Fruit fly (Drosophila melanogaster) whole organism, prepupa: ENCODE data around the gene Obp99c.

Experiments
- Blimp-1 ChIP-seq: fragments of 200-800 bp; sonication (Bioruptor generic); optimal IDR thresholded peaks from 3 replicates; lab custom pipeline; 2017; ENCODE audit warnings: missing biosample characterization, missing genetic modification characterization, mild to moderate bottlenecking, moderate library complexity, missing genetic modification reagents
- CG10669 ChIP-seq: fragments of 200-800 bp; sonication (Bioruptor generic); optimal IDR thresholded peaks from 3 replicates; lab custom pipeline; 2018; ENCODE audit warnings: missing biosample characterization, mild to moderate bottlenecking, missing genetic modification characterization, moderate library complexity
- CG11294 ChIP-seq: fragments of 200-800 bp; sonication (Bioruptor generic); IDR thresholded peaks from 2 replicates; pipeline ENCODE4 v1.3.6; 2022; ENCODE audit warnings: missing biosample characterization, missing genetic modification characterization
- CG15336 ChIP-seq: fragments of 200-800 bp; sonication (Bioruptor generic); IDR thresholded peaks from 2 replicates; pipeline ENCODE4 v1.3.6; 2022; ENCODE audit warnings: missing biosample characterization, missing genetic modification characterization
- CG3032 ChIP-seq: fragments of 200-800 bp; optimal IDR thresholded peaks from 2 replicates; lab custom pipeline; 2019; ENCODE audit warnings: missing biosample characterization, mild to moderate bottlenecking, missing genetic modification characterization, moderate library complexity
- CG34406 ChIP-seq: fragments of 200-800 bp; sonication (Bioruptor generic); optimal IDR thresholded peaks from 3 replicates; lab custom pipeline; 2016; ENCODE audit warnings: missing biosample characterization, missing genetic modification characterization
- CG6808 ChIP-seq: fragments of 200-800 bp; sonication (Bioruptor generic); optimal IDR thresholded peaks from 3 replicates; lab custom pipeline; 2017; ENCODE audit warnings: missing biosample characterization, missing genetic modification characterization, mild to moderate bottlenecking, moderate library complexity, missing genetic modification reagents
- CG8119 ChIP-seq: fragments of 200-800 bp; sonication (Bioruptor generic); IDR thresholded peaks from 3 replicates; pipeline ENCODE4 v1.3.6; 2022; ENCODE audit warnings: missing biosample characterization, missing genetic modification characterization
- CG8319 ChIP-seq: fragments of 200-800 bp; sonication (Bioruptor generic); optimal IDR thresholded peaks from 3 replicates; lab custom pipeline; 2016; ENCODE audit warnings: missing biosample characterization, missing genetic modification characterization
- CG9139 ChIP-seq: fragments of 200-800 bp; sonication (Bioruptor generic); optimal IDR thresholded peaks from 3 replicates; lab custom pipeline; 2017; ENCODE audit warnings: missing biosample characterization, mild to moderate bottlenecking, missing genetic modification characterization
- Eip75B ChIP-seq: fragments of 200-800 bp; sonication (Bioruptor generic); optimal IDR thresholded peaks from 3 replicates; lab custom pipeline; 2016; ENCODE audit warnings: missing biosample characterization, missing genetic modification characterization
- Eip78C ChIP-seq: fragments of 200-800 bp; sonication (Bioruptor generic); peaks from one replicate; lab custom pipeline; 2016; ENCODE audit warnings: missing biosample characterization, missing genetic modification characterization
- Eip93F ChIP-seq: fragments of 200-800 bp; sonication (Bioruptor generic); optimal IDR thresholded peaks from 2 replicates; lab custom pipeline; 2016; ENCODE audit warnings: missing biosample characterization, mild to moderate bottlenecking, missing genetic modification characterization
- Ets21C ChIP-seq: fragments of 200-800 bp; sonication (Bioruptor generic); optimal IDR thresholded peaks from 3 replicates; lab custom pipeline; 2016; ENCODE audit warnings: missing biosample characterization, missing genetic modification characterization
- Hr4 ChIP-seq: fragments of 200-800 bp; sonication (Bioruptor generic); optimal IDR thresholded peaks from 3 replicates; lab custom pipeline; 2016; ENCODE audit warnings: missing biosample characterization, missing genetic modification characterization
- Lpt ChIP-seq: fragments of 200-800 bp; sonication (Bioruptor generic); optimal IDR thresholded peaks from 3 replicates; lab custom pipeline; 2016; ENCODE audit warnings: missing biosample characterization, missing genetic modification characterization
- Met ChIP-seq: fragments of 200-800 bp; sonication (Bioruptor generic); optimal IDR thresholded peaks from 3 replicates; lab custom pipeline; 2016; ENCODE audit warnings: missing biosample characterization, missing genetic modification characterization
- OdsH ChIP-seq: fragments of 200-800 bp; sonication (Bioruptor generic); optimal IDR thresholded peaks from 3 replicates; lab custom pipeline; 2016; ENCODE audit warnings: missing biosample characterization, missing genetic modification characterization
- Sox102F ChIP-seq: fragments of 200-800 bp; sonication (Bioruptor generic); optimal IDR thresholded peaks from 2 replicates; lab custom pipeline; 2016; ENCODE audit warnings: missing biosample characterization, mild to moderate bottlenecking, missing genetic modification characterization
- Sox14 ChIP-seq: fragments of 200-800 bp; sonication (Bioruptor generic); optimal IDR thresholded peaks from 3 replicates; lab custom pipeline; 2016; ENCODE audit warnings: missing biosample characterization, missing genetic modification characterization
- Sox15 ChIP-seq: fragments of 200-800 bp; sonication (Bioruptor generic); optimal IDR thresholded peaks from 3 replicates; lab custom pipeline; 2016; ENCODE audit warnings: missing biosample characterization, missing genetic modification characterization
- achi ChIP-seq: fragments of 200-800 bp; sonication (Bioruptor generic); optimal IDR thresholded peaks from 3 replicates; lab custom pipeline; 2016; ENCODE audit warnings: missing biosample characterization, missing genetic modification characterization
- acj6 ChIP-seq: fragments of 200-800 bp; sonication (Bioruptor generic); optimal IDR thresholded peaks from 3 replicates; lab custom pipeline; 2016; ENCODE audit warnings: missing biosample characterization, missing genetic modification characterization
- cyc ChIP-seq: fragments of 200-800 bp; sonication (Bioruptor generic); optimal IDR thresholded peaks from 3 replicates; lab custom pipeline; 2016; ENCODE audit warnings: missing biosample characterization, missing genetic modification characterization
- dac ChIP-seq: fragments of 200-800 bp; sonication (Bioruptor generic); optimal IDR thresholded peaks from 2 replicates; lab custom pipeline; 2017; ENCODE audit warnings: missing biosample characterization, mild to moderate bottlenecking, missing genetic modification characterization
- dsx ChIP-seq: fragments of 200-800 bp; optimal IDR thresholded peaks from 3 replicates; lab custom pipeline; 2019; ENCODE audit warnings: missing biosample characterization, mild to moderate bottlenecking, missing genetic modification characterization, moderate library complexity; ENCODE audit not compliant: poor library complexity, severe bottlenecking
- eg ChIP-seq: fragments of 200-800 bp; sonication (Bioruptor generic); IDR thresholded peaks from 3 replicates; pipeline ENCODE4 v1.3.6; 2022; ENCODE audit warnings: missing biosample characterization, missing genetic modification characterization
- fd59A ChIP-seq: fragments of 200-800 bp; sonication (Bioruptor generic); optimal IDR thresholded peaks from 2 replicates; lab custom pipeline; 2017; ENCODE audit warnings: missing biosample characterization, mild to moderate bottlenecking, missing genetic modification characterization, missing genetic modification reagents
- fd85E ChIP-seq: fragments of 200-800 bp; sonication (Bioruptor generic); optimal IDR thresholded peaks from 3 replicates; lab custom pipeline; 2016; ENCODE audit warnings: missing biosample characterization, missing genetic modification characterization
- fkh ChIP-seq: fragments of 200-800 bp; sonication (Bioruptor generic); optimal IDR thresholded peaks from 3 replicates; lab custom pipeline; 2017; ENCODE audit warnings: missing biosample characterization, mild to moderate bottlenecking, missing genetic modification characterization, moderate library complexity
- net ChIP-seq: fragments of 200-800 bp; sonication (Bioruptor generic); optimal IDR thresholded peaks from 3 replicates; lab custom pipeline; 2016; ENCODE audit warnings: missing biosample characterization, missing genetic modification characterization
- pdm3 ChIP-seq: fragments of 200-800 bp; sonication (Bioruptor generic); optimal IDR thresholded peaks from 3 replicates; lab custom pipeline; 2016; ENCODE audit warnings: missing biosample characterization, missing genetic modification characterization
- ss ChIP-seq, 2 experiments: fragments of 200-800 bp; sonication (Bioruptor generic); optimal IDR thresholded peaks; 2 replicates in 1 of 2; 3 replicates in 1 of 2; lab custom pipeline; 2017 to 2018; ENCODE audit warnings: mild to moderate bottlenecking in 2 of 2, missing biosample characterization in 2 of 2, missing genetic modification characterization in 2 of 2, moderate library complexity in 1 of 2
- svp ChIP-seq: fragments of 200-800 bp; sonication (Bioruptor generic); peaks from one replicate; lab custom pipeline; 2016; ENCODE audit warnings: missing biosample characterization, missing genetic modification characterization
- topi ChIP-seq: fragments of 200-800 bp; sonication (Bioruptor generic); optimal IDR thresholded peaks from 3 replicates; lab custom pipeline; 2016; ENCODE audit warnings: missing biosample characterization, missing genetic modification characterization
- vri ChIP-seq: fragments of 200-800 bp; sonication (Bioruptor generic); optimal IDR thresholded peaks from 3 replicates; lab custom pipeline; 2016; ENCODE audit warnings: missing biosample characterization, mild to moderate bottlenecking, missing genetic modification characterization

The Obp99c gene

DNA sequence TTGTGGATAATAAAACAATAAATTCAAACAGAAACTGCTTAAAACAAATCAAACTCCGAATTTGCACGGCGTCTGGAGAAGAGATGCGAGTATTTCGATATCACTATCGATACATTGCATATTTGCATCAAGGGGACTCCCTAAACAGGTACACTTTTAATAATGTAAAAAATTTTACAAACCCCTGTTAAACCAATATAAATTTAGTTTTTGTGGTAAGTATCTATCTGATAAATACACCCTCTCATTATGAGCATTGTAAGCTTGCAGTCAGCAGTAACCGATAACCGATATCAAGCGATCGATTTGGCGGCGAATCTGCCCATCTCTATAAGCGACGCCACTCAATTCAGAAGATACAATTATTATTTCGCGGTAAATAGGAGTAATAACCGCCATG is 13.8 kb downstream of the Obp99c start, which contains the start of the genes Bub3 and Cap-D2 (continued):
- TF ChIP-seq ss (GFP tag; optimal IDR thresholded peaks at IDR 0.05; lab: Kevin White, UChicago) = no peak
- no peak for TF ChIP-seq fd59A (GFP tag; lab: Kevin White, UChicago)
- TF ChIP-seq pdm3 (GFP tag; lab: Kevin White, UChicago) = peak; percentile 71
- TF ChIP-seq CG6808 (GFP tag; lab: Kevin White, UChicago) = no peak
- TF ChIP-seq Lpt (GFP tag; lab: Kevin White, UChicago) = peak; percentile 54
- TF ChIP-seq CG9139 (GFP tag; lab: Kevin White, UChicago) = no peak
- TF ChIP-seq Eip75B = no peak
- TF ChIP-seq acj6 = peak; percentile 56
- TF ChIP-seq Met = peak; percentile 66
- no peak for TF ChIP-seq fd85E
- no peak for TF ChIP-seq CG10669 (GFP tag; lab: Kevin White, UChicago)
- peak; percentile 69 for TF ChIP-seq topi (GFP tag; lab: Kevin White, UChicago)
- peak; percentile 74 for TF ChIP-seq Hr4 (GFP tag; lab: Kevin White, UChicago)
- peak; percentile 53 for TF ChIP-seq Ets21C (GFP tag; lab: Kevin White, UChicago)
- TF ChIP-seq fkh (GFP tag; lab: Kevin White, UChicago) = no peak
- peak; percentile 84 for TF ChIP-seq Eip78C (GFP tag; lab: Kevin White, UChicago)
- peak; percentile 41 for TF ChIP-seq Sox102F (GFP tag; lab: Kevin White, UChicago)
- TF ChIP-seq dac (GFP tag; lab: Kevin White, UChicago) = no peak
- TF ChIP-seq CG3032 (tag; lab: Kevin White, UChicago) = peak; percentile 52
- peak; percentile 70 for TF ChIP-seq Sox14
- TF ChIP-seq svp = peak; percentile 84
- TF ChIP-seq, all 60 proteins: peak for 40

DNA sequence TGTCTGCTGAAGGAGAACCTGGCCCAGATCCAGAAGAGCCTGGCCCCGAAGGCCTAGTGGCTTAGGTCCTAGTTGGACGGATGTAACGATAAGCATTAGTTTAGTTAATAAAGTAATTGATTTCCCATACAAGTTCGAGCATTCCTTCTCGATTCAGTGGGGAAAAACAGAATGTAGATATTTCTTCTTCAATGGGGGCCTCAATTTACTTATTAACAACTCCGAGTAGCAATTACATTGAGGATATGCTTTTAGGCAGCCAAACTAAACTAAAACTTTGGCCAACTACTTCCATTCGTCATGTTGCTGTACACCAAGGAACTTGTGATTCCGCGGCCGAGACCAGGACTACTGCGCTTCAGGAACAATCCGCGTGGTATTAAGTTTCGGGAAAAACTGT is 17.0 kb downstream of the Obp99c start, which contains the start of gene ppk19:
TSS of gene ppk19 (plus strand) at position 301 of the 400 bp plus-strand sequence.
- TF ChIP-seq eg (GFP tag; lab: Robert Waterston, UW) (no peak), CG8119 (GFP tag; lab: Robert Waterston, UW) (no peak), fkh (GFP tag; lab: Kevin White, UChicago) (no peak), Sox14 (no peak), cyc (GFP tag; lab: Kevin White, UChicago) (no peak), net (GFP tag; lab: Kevin White, UChicago) (no peak)

DNA sequence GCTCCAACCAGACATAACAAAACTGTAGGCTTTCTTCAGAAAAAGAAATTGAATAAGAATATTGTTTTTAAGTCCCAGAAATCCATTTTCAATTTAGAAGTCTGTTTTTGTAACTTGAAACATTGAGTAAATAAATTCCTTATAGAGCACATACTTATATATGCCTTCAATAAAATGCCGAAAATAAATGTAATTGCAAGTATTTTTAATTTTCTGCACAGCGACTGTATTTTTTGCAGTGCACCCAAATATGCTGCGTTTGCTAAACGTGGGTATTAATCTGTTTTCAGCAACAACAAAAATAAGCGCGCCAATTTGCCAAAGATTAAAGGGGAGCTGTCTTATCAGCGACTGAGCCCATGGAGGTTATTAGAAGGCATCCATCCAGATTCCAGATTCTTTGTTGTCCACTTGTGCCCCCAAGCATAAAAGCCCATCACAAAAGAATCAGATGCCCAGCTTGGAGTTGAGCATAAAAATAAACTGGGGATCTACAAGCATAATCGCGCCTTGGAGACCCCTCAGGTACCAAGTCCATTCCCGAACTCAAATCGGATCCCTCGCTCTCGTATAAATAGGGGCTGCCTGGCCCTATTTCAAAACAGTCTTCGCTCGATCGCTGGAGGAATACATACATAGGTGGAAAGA is 17.9 kb downstream of the Obp99c start, which contains the start of gene Obp99a:
TSS of gene Obp99a (plus strand) at position 598 of the 648 bp plus-strand sequence.
- TF ChIP-seq dsx (GFP tag; lab: Kevin White, UChicago) (no peak), svp (peak; percentile 74), Eip78C (GFP tag; lab: Kevin White, UChicago) (peak; percentile 42)

DNA sequence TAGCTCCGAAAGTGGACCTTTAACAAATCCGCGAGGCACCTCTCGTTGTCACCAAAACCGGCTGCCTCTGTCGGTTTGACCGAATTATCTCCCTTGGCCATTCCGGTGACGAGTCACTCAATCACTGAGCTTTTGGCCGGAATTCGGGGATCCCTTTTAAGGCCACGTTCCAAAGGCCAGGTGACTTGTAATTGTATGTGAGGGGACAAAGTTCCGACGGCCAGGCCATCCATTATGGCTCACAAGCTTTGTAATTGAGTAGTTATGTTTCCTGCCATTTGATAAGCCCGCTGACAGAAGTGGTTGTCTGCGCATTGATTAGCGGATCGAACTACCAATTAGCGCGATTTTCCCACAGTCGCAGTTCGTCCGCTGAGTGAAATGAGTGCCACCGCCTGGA is 20.3 kb downstream of the Obp99c start, which contains the start of the genes ppk20 and ppk30:
TSS of gene ppk20 (minus strand) at position 101 of the 400 bp plus-strand sequence.
TSS of gene ppk30 (plus strand) at position 373 of the 400 bp plus-strand sequence.
- TF ChIP-seq CG15336 (GFP tag; lab: Robert Waterston, UW) (no peak), Hr4 (GFP tag; lab: Kevin White, UChicago) (no peak), topi (GFP tag; lab: Kevin White, UChicago) (no peak), CG8319 (GFP tag; lab: Kevin White, UChicago) (no peak), CG3032 (tag; lab: Kevin White, UChicago) (no peak), Sox15 (GFP tag; lab: Kevin White, UChicago) (no peak), fkh (GFP tag; lab: Kevin White, UChicago) (no peak), Eip93F (no peak), Sox102F (GFP tag; lab: Kevin White, UChicago) (no peak), net (GFP tag; lab: Kevin White, UChicago) (no peak), OdsH (GFP tag; lab: Kevin White, UChicago) (no peak), Blimp-1 (no peak), CG34406 (GFP tag; lab: Kevin White, UChicago) (no peak), achi (GFP tag; lab: Kevin White, UChicago) (no peak), dac (GFP tag; lab: Kevin White, UChicago) (no peak), CG11294 (GFP tag; lab: Robert Waterston, UW) (no peak), vri (GFP tag; lab: Kevin White, UChicago) (no peak)
- TF ChIP-seq, all 60 proteins: peak for 0
